Fruit fly (Drosophila melanogaster) whole organism, pupa: ENCODE results near the gene NPFR.

ENCODE experiments used
- CG10348 ChIP-seq: fragments of 200-800 bp; sonication (Bioruptor generic); IDR thresholded peaks from 2 replicates; pipeline ENCODE4 v1.3.6; 2022; ENCODE audit warnings: missing biosample characterization, missing genetic modification characterization
- CG12605 ChIP-seq: fragments of 200-800 bp; sonication (Bioruptor generic); IDR thresholded peaks from 2 replicates; pipeline ENCODE4 v1.3.6; 2022; ENCODE audit warnings: missing biosample characterization, missing genetic modification characterization
- CG13204 ChIP-seq: fragments of 200-800 bp; sonication (Bioruptor generic); optimal IDR thresholded peaks from 2 replicates; lab custom pipeline; 2018; ENCODE audit warnings: missing biosample characterization, mild to moderate bottlenecking, missing genetic modification characterization, moderate library complexity
- CG14655 ChIP-seq: fragments of 200-800 bp; sonication (Bioruptor generic); optimal IDR thresholded peaks from 3 replicates; lab custom pipeline; 2017; ENCODE audit warnings: mild to moderate bottlenecking, missing biosample characterization, missing genetic modification reagents, missing genetic modification characterization
- CG15710 ChIP-seq: fragments of 200-800 bp; sonication (Bioruptor generic); optimal IDR thresholded peaks from 2 replicates; lab custom pipeline; 2018; ENCODE audit warnings: missing biosample characterization, mild to moderate bottlenecking, missing genetic modification characterization, moderate library complexity
- CG17806 ChIP-seq: fragments of 200-800 bp; sonication (Bioruptor generic); optimal IDR thresholded peaks from 2 replicates; lab custom pipeline; 2018; ENCODE audit warnings: missing biosample characterization, mild to moderate bottlenecking, missing genetic modification characterization, moderate library complexity
- CG32121 ChIP-seq: fragments of 200-800 bp; sonication (Bioruptor generic); IDR thresholded peaks from 2 replicates; pipeline ENCODE4 v1.3.6; 2022; ENCODE audit warnings: missing biosample characterization, missing genetic modification characterization
- CG34367 ChIP-seq: fragments of 200-800 bp; sonication (Bioruptor generic); optimal IDR thresholded peaks from 2 replicates; lab custom pipeline; 2018; ENCODE audit warnings: missing biosample characterization, mild to moderate bottlenecking, missing genetic modification characterization
- CG4496 ChIP-seq: fragments of 200-800 bp; sonication (Bioruptor generic); IDR thresholded peaks from 3 replicates; pipeline ENCODE4 v1.3.6; 2022; ENCODE audit warnings: missing biosample characterization, missing genetic modification characterization
- CG8159 ChIP-seq: fragments of 200-800 bp; sonication (Bioruptor generic); optimal IDR thresholded peaks from 3 replicates; lab custom pipeline; 2018; ENCODE audit warnings: missing biosample characterization, mild to moderate bottlenecking, missing genetic modification characterization, moderate library complexity
- CG8301 ChIP-seq: fragments of 200-800 bp; sonication (Bioruptor generic); optimal IDR thresholded peaks from 2 replicates; lab custom pipeline; 2018; ENCODE audit warnings: missing biosample characterization, mild to moderate bottlenecking, missing genetic modification characterization
- CG9948 ChIP-seq: fragments of 200-800 bp; sonication (Bioruptor generic); optimal IDR thresholded peaks from 2 replicates; lab custom pipeline; 2018; ENCODE audit warnings: missing biosample characterization, mild to moderate bottlenecking, missing genetic modification characterization, moderate library complexity
- D1 ChIP-seq: fragments of 200-800 bp; sonication (Bioruptor generic); optimal IDR thresholded peaks from 2 replicates; lab custom pipeline; 2018; ENCODE audit warnings: missing biosample characterization, mild to moderate bottlenecking, missing genetic modification characterization, moderate library complexity
- EcR ChIP-seq: fragments of 200-800 bp; sonication (Bioruptor generic); optimal IDR thresholded peaks from 3 replicates; lab custom pipeline; 2019; ENCODE audit warnings: missing biosample characterization, missing genetic modification characterization, mild to moderate bottlenecking, moderate library complexity, missing genetic modification reagents
- Ets98B ChIP-seq: fragments of 200-800 bp; sonication (Bioruptor generic); IDR thresholded peaks from 2 replicates; pipeline ENCODE4 v1.3.6; 2022; ENCODE audit warnings: missing biosample characterization, missing genetic modification characterization
- Pif1A ChIP-seq: fragments of 200-800 bp; sonication (Bioruptor generic); optimal IDR thresholded peaks from 3 replicates; lab custom pipeline; 2016; ENCODE audit warnings: missing biosample characterization, missing genetic modification characterization
- Pif1B ChIP-seq: fragments of 200-800 bp; sonication (Bioruptor generic); optimal IDR thresholded peaks from 3 replicates; lab custom pipeline; 2016; ENCODE audit warnings: missing biosample characterization, missing genetic modification characterization
- Snoo ChIP-seq: fragments of 200-800 bp; sonication (Bioruptor generic); optimal IDR thresholded peaks from 3 replicates; lab custom pipeline; 2017; ENCODE audit warnings: missing biosample characterization, mild to moderate bottlenecking, missing genetic modification characterization, inconsistent platforms
- fd96Ca ChIP-seq: fragments of 200-800 bp; sonication (Bioruptor generic); IDR thresholded peaks from 3 replicates; pipeline ENCODE4 v1.3.6; 2022; ENCODE audit warnings: missing biosample characterization, missing genetic modification characterization
- gl ChIP-seq: fragments of 200-800 bp; sonication (Bioruptor generic); optimal IDR thresholded peaks from 2 replicates; lab custom pipeline; 2018; ENCODE audit warnings: missing biosample characterization, mild to moderate bottlenecking, missing genetic modification characterization
- rn ChIP-seq: fragments of 200-800 bp; sonication (Bioruptor generic); IDR thresholded peaks from 2 replicates; pipeline ENCODE4 v1.3.6; 2022; ENCODE audit warnings: missing biosample characterization, missing genetic modification characterization

NPFR gene

dm6 chr3R:6199717-6200116 is 12.6 kb downstream of the NPFR start:
- TF ChIP-seq CG8159, result no peak
- no peak for TF ChIP-seq CG12605 (GFP tag; lab: Robert Waterston, UW)
- TF ChIP-seq CG9948 (tag; lab: Kevin White, UChicago), result no peak
- TF ChIP-seq Snoo (tag; lab: Kevin White, UChicago), result no peak
- TF ChIP-seq CG10348 (GFP tag; lab: Robert Waterston, UW), result no peak
- no peak for TF ChIP-seq CG17806 (tag; lab: Kevin White, UChicago)
- TF ChIP-seq Ets98B, result no peak
- no peak for TF ChIP-seq Pif1A (GFP tag; lab: Kevin White, UChicago)
- no peak for TF ChIP-seq EcR
- no peak for TF ChIP-seq CG13204 (GFP tag; lab: Kevin White, UChicago)
- TF ChIP-seq, all 21 proteins: peak for 0

dm6 chr3R:6203000-6203399 is 15.9 kb downstream of the NPFR start:
- peak; percentile 88 for TF ChIP-seq CG4496
- no peak for TF ChIP-seq CG32121 (GFP tag; lab: Robert Waterston, UW)
- peak; percentile 15; the same call in 1 of the 2 replicates for TF ChIP-seq Ets98B
- peak; percentile 16 for TF ChIP-seq CG14655 (GFP tag; lab: Kevin White, UChicago)

dm6 chr3R:6209073-6209472 is 22.0 kb downstream of the NPFR start, which contains the start of gene Osi2:
Osi2 (plus strand) TSS chr3R:6209373.
- TF ChIP-seq Pif1B (GFP tag; lab: Kevin White, UChicago) (no peak), CG14655 (GFP tag; lab: Kevin White, UChicago) (no peak), CG8301 (tag; lab: Kevin White, UChicago) (no peak), CG12605 (GFP tag; lab: Robert Waterston, UW) (no peak), Pif1A (GFP tag; lab: Kevin White, UChicago) (no peak), CG4496 (no peak), Ets98B (no peak), CG15710 (tag; lab: Kevin White, UChicago) (no peak), fd96Ca (GFP tag; lab: Robert Waterston, UW) (no peak), gl (tag; lab: Kevin White, UChicago) (no peak), CG13204 (GFP tag; lab: Kevin White, UChicago) (no peak)

- TF ChIP-seq CG14655 (GFP tag; lab: Kevin White, UChicago) (peak; percentile 27), Ets98B (no peak), CG32121 (GFP tag; lab: Robert Waterston, UW) (no peak)
These were observed 23.3 kb downstream of the NPFR start for dm6 chr3R:6210266-6211040.

dm6 chr3R:6211041-6211377 is 23.9 kb downstream of the NPFR start:
- TF ChIP-seq gl (tag; lab: Kevin White, UChicago) (no peak), CG8159 (no peak), CG32121 (GFP tag; lab: Robert Waterston, UW) (no peak), CG4496 (no peak), fd96Ca (GFP tag; lab: Robert Waterston, UW) (no peak), CG10348 (GFP tag; lab: Robert Waterston, UW) (no peak), Snoo (tag; lab: Kevin White, UChicago) (no peak), CG17806 (tag; lab: Kevin White, UChicago) (no peak), CG15710 (tag; lab: Kevin White, UChicago) (no peak), EcR (no peak), D1 (no peak), Pif1B (GFP tag; lab: Kevin White, UChicago) (no peak), Ets98B (no peak), CG34367 (tag; lab: Kevin White, UChicago) (no peak), rn (GFP tag; lab: Robert Waterston, UW) (no peak), CG12605 (GFP tag; lab: Robert Waterston, UW) (no peak)

- TF ChIP-seq D1 (no peak), CG8301 (tag; lab: Kevin White, UChicago) (peak; percentile 91), CG15710 (tag; lab: Kevin White, UChicago) (no peak), gl (tag; lab: Kevin White, UChicago) (no peak), CG17806 (tag; lab: Kevin White, UChicago) (peak; percentile 18), EcR (no peak), Pif1A (GFP tag; lab: Kevin White, UChicago) (peak; percentile 75), CG8159 (no peak), CG14655 (GFP tag; lab: Kevin White, UChicago) (peak; percentile 84), CG32121 (GFP tag; lab: Robert Waterston, UW) (peak; percentile 76), Pif1B (GFP tag; lab: Kevin White, UChicago) (peak; percentile 41), CG10348 (GFP tag; lab: Robert Waterston, UW) (no peak), Snoo (tag; lab: Kevin White, UChicago) (no peak), CG13204 (GFP tag; lab: Kevin White, UChicago) (no peak), rn (GFP tag; lab: Robert Waterston, UW) (0 out of 2 replicates have a peak, but pooled peaks have one; percentile 48), CG12605 (GFP tag; lab: Robert Waterston, UW) (peak; percentile 56), CG34367 (tag; lab: Kevin White, UChicago) (no peak), Ets98B (peak; percentile 88), CG4496 (peak; percentile 80), fd96Ca (GFP tag; lab: Robert Waterston, UW) (peak; percentile 85), CG9948 (tag; lab: Kevin White, UChicago) (no peak)
These were observed 27.1 kb downstream of the NPFR start for dm6 chr3R:6214227-6214626.
